Worm (Caenorhabditis elegans) whole organism, L2 larva: ENCODE measurements around the gene cpt-5.

Experiments used
- C34F6.9 ChIP-seq: fragments of 150-350 bp; optimal IDR thresholded peaks from 2 replicates; lab custom pipeline; 2014; ENCODE audit warnings: missing biosample characterization, missing genetic modification characterization
- F13H6.1 ChIP-seq: sonication (generic microtip); optimal IDR thresholded peaks from 2 replicates; lab custom pipeline; 2016; ENCODE audit warnings: missing genetic modification characterization, missing compliant biosample characterization
- alr-1 ChIP-seq: fragments of 150-350 bp; optimal IDR thresholded peaks from 2 replicates; lab custom pipeline; 2014; ENCODE audit warnings: missing biosample characterization, missing genetic modification characterization
- ama-1 ChIP-seq: fragments of 150-350 bp; optimal IDR thresholded peaks from 2 replicates; lab custom pipeline; 2018; ENCODE audit warnings: inconsistent platforms
- blmp-1 ChIP-seq: sonication (generic microtip); optimal IDR thresholded peaks from 2 replicates; lab custom pipeline; 2017; ENCODE audit warnings: missing genetic modification characterization, mild to moderate bottlenecking, missing compliant biosample characterization, antibody characterized with exemption, moderate library complexity; ENCODE audit not compliant: insufficient read depth
- crh-2 ChIP-seq: sonication (generic microtip); optimal IDR thresholded peaks from 2 replicates; lab custom pipeline; 2017; ENCODE audit warnings: missing biosample characterization, missing genetic modification characterization
- dmd-4 ChIP-seq: sonication (generic microtip); optimal IDR thresholded peaks from 2 replicates; lab custom pipeline; 2017; ENCODE audit warnings: missing biosample characterization, missing genetic modification characterization
- elt-1 ChIP-seq: fragments of 150-350 bp; optimal IDR thresholded peaks from 2 replicates; lab custom pipeline; 2014; ENCODE audit warnings: missing biosample characterization, missing genetic modification characterization
- elt-3 ChIP-seq: sonication (generic microtip); optimal IDR thresholded peaks from 2 replicates; lab custom pipeline; 2017; ENCODE audit warnings: missing biosample characterization, missing genetic modification characterization
- fos-1 ChIP-seq: fragments of 150-350 bp; optimal IDR thresholded peaks from 2 replicates; lab custom pipeline; 2014; ENCODE audit warnings: missing biosample characterization, missing genetic modification characterization
- gmeb-1 ChIP-seq: fragments of 150-350 bp; optimal IDR thresholded peaks from 2 replicates; lab custom pipeline; 2014; ENCODE audit warnings: missing biosample characterization, missing genetic modification characterization
- lin-11 ChIP-seq: fragments of 150-350 bp; sonication (generic microtip); optimal IDR thresholded peaks from 2 replicates; lab custom pipeline; 2014; ENCODE audit warnings: missing biosample characterization, missing genetic modification characterization, inconsistent platforms, mixed read lengths
- lin-39 ChIP-seq: fragments of 150-350 bp; optimal IDR thresholded peaks from 2 replicates; lab custom pipeline; 2014; ENCODE audit warnings: missing biosample characterization, missing genetic modification reagents, missing genetic modification characterization
- lsy-2 ChIP-seq, 2 experiments: fragments of 150-350 bp in 1 of 2; sonication (generic microtip) in 1 of 2; optimal IDR thresholded peaks; 2 replicates each; lab custom pipeline; 2014 to 2017; ENCODE audit warnings: missing biosample characterization in 2 of 2, missing genetic modification characterization in 2 of 2
- mab-5 ChIP-seq: fragments of 150-350 bp; optimal IDR thresholded peaks from 2 replicates; lab custom pipeline; 2014; ENCODE audit warnings: missing biosample characterization, missing genetic modification characterization
- mbf-1 ChIP-seq: sonication (generic microtip); optimal IDR thresholded peaks from 2 replicates; lab custom pipeline; 2017; ENCODE audit warnings: missing biosample characterization, missing genetic modification characterization
- mdl-1 ChIP-seq, 2 experiments: fragments of 150-350 bp in 1 of 2; sonication (generic microtip) in 1 of 2; optimal IDR thresholded peaks; 2 replicates each; lab custom pipeline; 2017; ENCODE audit warnings: missing biosample characterization in 2 of 2, missing genetic modification characterization in 2 of 2
- nhr-10 ChIP-seq: sonication (generic microtip); optimal IDR thresholded peaks from 2 replicates; lab custom pipeline; 2017; ENCODE audit warnings: missing biosample characterization, missing genetic modification characterization
- nhr-11 ChIP-seq: fragments of 150-350 bp; optimal IDR thresholded peaks from 2 replicates; lab custom pipeline; 2014; ENCODE audit warnings: missing biosample characterization, missing genetic modification characterization
- nhr-12 ChIP-seq: fragments of 150-350 bp; optimal IDR thresholded peaks from 2 replicates; lab custom pipeline; 2014; ENCODE audit warnings: missing biosample characterization, missing genetic modification characterization
- nhr-129 ChIP-seq: fragments of 150-350 bp; optimal IDR thresholded peaks from 2 replicates; lab custom pipeline; 2014; ENCODE audit warnings: missing biosample characterization, missing genetic modification characterization
- nhr-21 ChIP-seq: fragments of 150-350 bp; optimal IDR thresholded peaks from 2 replicates; lab custom pipeline; 2014; ENCODE audit warnings: missing biosample characterization, missing genetic modification characterization
- nhr-23 ChIP-seq: fragments of 150-350 bp; optimal IDR thresholded peaks from 2 replicates; lab custom pipeline; 2014; ENCODE audit warnings: missing biosample characterization, missing genetic modification reagents, missing genetic modification characterization
- nhr-237 ChIP-seq: fragments of 150-350 bp; optimal IDR thresholded peaks from 2 replicates; lab custom pipeline; 2014; ENCODE audit warnings: missing biosample characterization, missing genetic modification characterization
- nhr-25 ChIP-seq: fragments of 150-350 bp; sonication (generic microtip); optimal IDR thresholded peaks from 3 replicates; lab custom pipeline; 2014; ENCODE audit warnings: missing biosample characterization, missing genetic modification characterization
- nhr-6 ChIP-seq: fragments of 150-350 bp; optimal IDR thresholded peaks from 2 replicates; lab custom pipeline; 2014; ENCODE audit warnings: missing biosample characterization, missing genetic modification characterization
- nhr-77 ChIP-seq: fragments of 150-350 bp; optimal IDR thresholded peaks from 2 replicates; lab custom pipeline; 2014; ENCODE audit warnings: missing biosample characterization, missing genetic modification characterization
- peb-1 ChIP-seq: fragments of 150-350 bp; optimal IDR thresholded peaks from 2 replicates; lab custom pipeline; 2014; ENCODE audit warnings: missing biosample characterization, missing genetic modification characterization
- sem-4 ChIP-seq: fragments of 150-350 bp; optimal IDR thresholded peaks from 2 replicates; lab custom pipeline; 2014; ENCODE audit warnings: missing biosample characterization, missing genetic modification reagents, missing genetic modification characterization
- sma-3 ChIP-seq: sonication (generic microtip); optimal IDR thresholded peaks from 2 replicates; lab custom pipeline; 2016; ENCODE audit warnings: missing genetic modification reagents, missing genetic modification characterization, missing compliant biosample characterization
- sma-9 ChIP-seq, 2 experiments: fragments of 150-350 bp in 1 of 2; sonication (generic microtip) in 1 of 2; optimal IDR thresholded peaks; 2 replicates each; lab custom pipeline; 2014 to 2016; ENCODE audit warnings: missing genetic modification characterization in 2 of 2, mild to moderate bottlenecking in 1 of 2, missing biosample characterization in 1 of 2, missing compliant biosample characterization in 1 of 2, missing genetic modification reagents in 1 of 2, moderate library complexity in 1 of 2
- unc-39 ChIP-seq: fragments of 150-350 bp; optimal IDR thresholded peaks from 2 replicates; lab custom pipeline; 2014; ENCODE audit warnings: missing biosample characterization, missing genetic modification characterization
- ztf-1 ChIP-seq: fragments of 200-800 bp; sonication (Bioruptor generic); conservative IDR thresholded peaks from 2 replicates; pipeline ENCODE4 v1.3.6; 2022; ENCODE audit warnings: missing genetic modification characterization, missing compliant biosample characterization
- ztf-11 ChIP-seq: sonication (generic microtip); optimal IDR thresholded peaks from 2 replicates; lab custom pipeline; 2017; ENCODE audit warnings: missing biosample characterization, missing genetic modification characterization
- ztf-4 ChIP-seq: fragments of 150-350 bp; optimal IDR thresholded peaks from 2 replicates; lab custom pipeline; 2014; ENCODE audit warnings: missing biosample characterization, missing genetic modification characterization

Gene cpt-5

ce11 chrV:13872895-13873294 is at the start of gene cpt-5:
cpt-5 (plus strand) TSS chrV:13873195.
- TF ChIP-seq ztf-4 (tag; lab: Kevin White, UChicago) = no peak
- no peak for TF ChIP-seq sem-4 (tag; lab: Kevin White, UChicago)
- no peak for TF ChIP-seq ztf-1 (GFP tag; lab: Robert Waterston, UW)
- TF ChIP-seq C34F6.9 (tag; lab: Kevin White, UChicago) = no peak
- TF ChIP-seq ama-1 (lab: Kevin White, UChicago) = no peak
- no peak for TF ChIP-seq nhr-129 (tag; lab: Kevin White, UChicago)
- TF ChIP-seq ztf-11 = no peak
- no peak for TF ChIP-seq lin-11 (tag; lab: Kevin White, UChicago)
- TF ChIP-seq mab-5 (tag; lab: Kevin White, UChicago) = no peak
- no peak for TF ChIP-seq nhr-23
- no peak for TF ChIP-seq F13H6.1 (tag; lab: Kevin White, UChicago)
- no peak for TF ChIP-seq gmeb-1 (tag; lab: Kevin White, UChicago)
- TF ChIP-seq, all 48 proteins: peak for 0

- TF ChIP-seq lsy-2 (tag; optimal IDR thresholded peaks at IDR 0.05; lab: Kevin White, UChicago) (no peak), nhr-11 (tag; lab: Kevin White, UChicago) (no peak), ztf-4 (tag; lab: Kevin White, UChicago) (no peak), nhr-10 (no peak), alr-1 (tag; lab: Kevin White, UChicago) (no peak), unc-39 (no peak), mdl-1 (tag; optimal IDR thresholded peaks at IDR 0.05; lab: Kevin White, UChicago) (no peak), nhr-21 (tag; lab: Kevin White, UChicago) (no peak), elt-1 (tag; lab: Kevin White, UChicago) (no peak), crh-2 (tag; lab: Kevin White, UChicago) (no peak), nhr-12 (tag; lab: Kevin White, UChicago) (no peak), dmd-4 (tag; lab: Kevin White, UChicago) (no peak), sem-4 (tag; lab: Kevin White, UChicago) (no peak), blmp-1 (tag; lab: Kevin White, UChicago) (no peak), nhr-77 (tag; lab: Kevin White, UChicago) (no peak), C34F6.9 (tag; lab: Kevin White, UChicago) (no peak)
Measured at ce11 chrV:13827920-13828319, 45.1 kb upstream of the cpt-5 start, which contains the start of gene nrf-5. nrf-5 (plus strand) TSS chrV:13828267.

ce11 chrV:13830813-13831212 is 42.2 kb upstream of the cpt-5 start, which contains the start of gene str-165:
str-165 (plus strand) TSS chrV:13831113.
- no peak for TF ChIP-seq sma-3 (GFP tag; lab: Kevin White, UChicago)
- TF ChIP-seq lsy-2 (tag; optimal IDR thresholded peaks at IDR 0.05; lab: Kevin White, UChicago) = no peak
- no peak for TF ChIP-seq nhr-129 (tag; lab: Kevin White, UChicago)
- TF ChIP-seq ztf-4 (tag; lab: Kevin White, UChicago) = no peak
- TF ChIP-seq nhr-25 (tag; lab: Kevin White, UChicago) = no peak
- no peak for TF ChIP-seq nhr-10
- no peak for TF ChIP-seq fos-1 (tag; lab: Kevin White, UChicago)
- no peak for TF ChIP-seq elt-3 (tag; lab: Kevin White, UChicago)
- no peak for TF ChIP-seq elt-1 (tag; lab: Kevin White, UChicago)
- TF ChIP-seq nhr-6 (tag; lab: Kevin White, UChicago) = no peak
- no peak for TF ChIP-seq peb-1 (tag; lab: Kevin White, UChicago)
- no peak for TF ChIP-seq nhr-237 (tag; lab: Kevin White, UChicago)
- TF ChIP-seq lin-39 = no peak

ce11 chrV:13833951-13834350 is 39.0 kb upstream of the cpt-5 start, which contains the start of gene srx-129:
srx-129 (plus strand) TSS chrV:13834251.
- TF ChIP-seq peb-1 (tag; lab: Kevin White, UChicago) (no peak), elt-3 (tag; lab: Kevin White, UChicago) (no peak), mdl-1 (tag; optimal IDR thresholded peaks at IDR 0.05; lab: Kevin White, UChicago) (no peak), mbf-1 (tag; lab: Kevin White, UChicago) (no peak), fos-1 (tag; lab: Kevin White, UChicago) (no peak), sma-9 (GFP tag; optimal IDR thresholded peaks at IDR 0.05; lab: Kevin White, UChicago) (no peak), sma-9 (tag; optimal IDR thresholded peaks at IDR 0.05; lab: Kevin White, UChicago) (no peak), nhr-23 (no peak), ama-1 (lab: Kevin White, UChicago) (no peak), nhr-21 (tag; lab: Kevin White, UChicago) (no peak), nhr-12 (tag; lab: Kevin White, UChicago) (no peak), alr-1 (tag; lab: Kevin White, UChicago) (no peak)
